Fruit fly (Drosophila melanogaster) whole organism, adult: ENCODE measurements around the gene cdm.

Experiments used
- CG14711 ChIP-seq: fragments of 200-800 bp; sonication (Bioruptor generic); optimal IDR thresholded peaks from 2 replicates; lab custom pipeline; 2018; ENCODE audit warnings: missing biosample characterization, mild to moderate bottlenecking, missing genetic modification characterization, moderate library complexity
- CG1620 ChIP-seq: fragments of 200-800 bp; sonication (Bioruptor generic); optimal IDR thresholded peaks from 2 replicates; lab custom pipeline; 2016; ENCODE audit warnings: missing biosample characterization, missing genetic modification characterization
- CG33017 ChIP-seq: fragments of 200-800 bp; sonication (Bioruptor generic); optimal IDR thresholded peaks from 2 replicates; lab custom pipeline; 2018; ENCODE audit warnings: missing biosample characterization, mild to moderate bottlenecking, missing genetic modification characterization, moderate library complexity
- CG5204 ChIP-seq: fragments of 200-800 bp; sonication (Bioruptor generic); optimal IDR thresholded peaks from 2 replicates; lab custom pipeline; 2016; ENCODE audit warnings: missing biosample characterization, missing genetic modification characterization
- CG7101 ChIP-seq: fragments of 200-800 bp; sonication (Bioruptor generic); optimal IDR thresholded peaks from 2 replicates; lab custom pipeline; 2018; ENCODE audit warnings: missing biosample characterization, mild to moderate bottlenecking, missing genetic modification characterization, moderate library complexity
- Hr96 ChIP-seq: fragments of 200-800 bp; sonication (Bioruptor generic); optimal IDR thresholded peaks from 2 replicates; lab custom pipeline; 2016; ENCODE audit warnings: missing biosample characterization, missing genetic modification characterization
- cic ChIP-seq: fragments of 200-800 bp; sonication (Bioruptor generic); optimal IDR thresholded peaks from 2 replicates; lab custom pipeline; 2017; ENCODE audit warnings: missing biosample characterization, mild to moderate bottlenecking, missing genetic modification characterization, moderate library complexity
- cnc ChIP-seq, 2 experiments: fragments of >200 bp; optimal IDR thresholded peaks; 2 replicates each; lab custom pipeline; 2017
- kay ChIP-seq: fragments of 200-800 bp; sonication (Bioruptor generic); peaks from one replicate; lab custom pipeline; 2016; ENCODE audit warnings: missing biosample characterization, missing genetic modification characterization, borderline replicate concordance

DNA sequence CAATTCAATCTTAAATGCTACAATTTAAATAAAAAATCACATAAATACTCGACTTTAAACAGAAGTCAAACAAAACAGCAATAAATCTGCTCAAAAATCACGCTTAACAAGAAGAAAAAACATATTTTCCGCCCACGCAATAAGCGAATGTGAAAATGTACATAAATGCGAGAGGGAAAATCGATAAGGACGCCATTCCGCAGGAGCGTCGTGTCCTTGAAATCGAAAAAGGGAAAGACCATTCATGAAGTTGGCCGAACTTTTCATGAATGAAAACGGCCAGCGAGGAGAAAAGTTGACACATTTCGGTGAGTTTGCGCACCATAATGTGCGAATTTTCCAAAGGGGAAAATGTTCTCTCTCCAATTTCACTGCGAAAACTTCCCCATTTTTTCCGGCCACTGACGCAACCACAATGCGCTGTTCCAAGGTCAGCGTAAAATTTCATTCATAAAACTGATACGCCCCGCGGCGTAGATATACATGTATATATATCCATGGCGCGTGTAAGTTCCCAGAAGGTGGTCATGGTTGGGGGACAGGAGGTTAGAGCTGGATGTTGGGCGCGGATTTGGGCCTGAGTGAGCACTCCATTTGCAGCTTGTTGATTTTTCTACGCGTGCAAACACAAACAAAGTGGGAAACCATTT, 23.0 kb downstream of the cdm start:
- TF ChIP-seq CG7101 (tag; lab: Kevin White, UChicago) (no peak), CG14711 (tag; lab: Kevin White, UChicago) (no peak), cnc (optimal IDR thresholded peaks at IDR 0.05; lab: Kevin White, UChicago) (no peak), kay (GFP tag; lab: Kevin White, UChicago) (no peak), CG33017 (no peak), CG1620 (no peak), Hr96 (GFP tag; lab: Kevin White, UChicago) (no peak), cic (GFP tag; lab: Kevin White, UChicago) (peak; percentile 82), CG5204 (GFP tag; lab: Kevin White, UChicago) (no peak)
